Worm (Caenorhabditis elegans): ENCODE results near the gene srx-19.

DNA sequence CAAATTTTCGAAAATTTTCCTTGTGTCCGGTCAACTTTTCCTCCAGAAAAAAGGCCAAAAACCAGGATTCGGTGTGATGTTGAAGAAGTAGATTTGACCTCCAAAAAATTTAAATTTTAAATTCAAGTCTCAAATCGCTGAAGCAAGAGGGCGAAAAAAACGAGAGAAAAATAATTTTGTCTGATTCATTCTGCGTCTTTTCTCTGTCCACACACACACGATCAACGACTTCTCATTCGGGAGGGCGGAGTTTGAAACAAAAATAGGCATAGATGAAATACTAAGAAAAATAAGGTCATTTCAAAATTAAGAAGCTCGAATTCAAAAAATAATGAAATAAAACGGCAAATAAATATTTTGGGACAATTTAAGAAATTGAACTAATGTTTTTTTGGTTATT, 13.8 kb upstream of the srx-19 start, which contains the start of gene R13H7.2:
- TF ChIP-seq nhr-28 (tag; optimal IDR thresholded peaks at IDR 0.05) (no peak), unc-62 (GFP tag; optimal IDR thresholded peaks at IDR 0.05) (no peak), M03D4.4 (tag; optimal IDR thresholded peaks at IDR 0.05) (no peak), nhr-12 (tag; optimal IDR thresholded peaks at IDR 0.05) (no peak), ces-1 (GFP tag; optimal IDR thresholded peaks at IDR 0.05) (no peak), nhr-76 (tag; optimal IDR thresholded peaks at IDR 0.05) (no peak), nhr-237 (tag; optimal IDR thresholded peaks at IDR 0.05) (no peak)

Data from whole organism, mixed stage, embryonic.